Worm (Caenorhabditis elegans) whole organism, mixed stage, embryonic: ENCODE data around the gene F21F8.5.

ENCODE experiments used
- cnd-1 ChIP-seq: fragments of 200-800 bp; sonication (Bioruptor generic); optimal IDR thresholded peaks from 2 replicates; lab custom pipeline; 2018; ENCODE audit warnings: mild to moderate bottlenecking, missing genetic modification characterization, missing compliant biosample characterization
- drap-1 ChIP-seq: fragments of 200-800 bp; sonication (Bioruptor generic); optimal IDR thresholded peaks from 3 replicates; lab custom pipeline; 2018; ENCODE audit warnings: mild to moderate bottlenecking, missing genetic modification characterization, missing compliant biosample characterization
- elt-1 ChIP-seq: sonication (generic microtip); optimal IDR thresholded peaks from 2 replicates; lab custom pipeline; 2017; ENCODE audit warnings: missing genetic modification characterization, mild to moderate bottlenecking, missing compliant biosample characterization, antibody characterized with exemption, moderate library complexity, borderline replicate concordance; ENCODE audit not compliant: insufficient read depth
- lin-13 ChIP-seq: fragments of 150-350 bp; optimal IDR thresholded peaks from 2 replicates; lab custom pipeline; 2014; ENCODE audit warnings: missing biosample characterization, missing genetic modification characterization
- lsy-2 ChIP-seq: fragments of 150-350 bp; optimal IDR thresholded peaks from 2 replicates; lab custom pipeline; 2014; ENCODE audit warnings: missing biosample characterization, missing genetic modification characterization
- nhr-28 ChIP-seq: fragments of 150-350 bp; optimal IDR thresholded peaks from 2 replicates; lab custom pipeline; 2014; ENCODE audit warnings: missing biosample characterization, missing genetic modification characterization
- nhr-76 ChIP-seq: sonication (generic microtip); optimal IDR thresholded peaks from 2 replicates; lab custom pipeline; 2017; ENCODE audit warnings: missing biosample characterization, missing genetic modification characterization
- ztf-11 ChIP-seq: fragments of 150-350 bp; optimal IDR thresholded peaks from 2 replicates; lab custom pipeline; 2014; ENCODE audit warnings: missing biosample characterization, missing genetic modification characterization

DNA sequence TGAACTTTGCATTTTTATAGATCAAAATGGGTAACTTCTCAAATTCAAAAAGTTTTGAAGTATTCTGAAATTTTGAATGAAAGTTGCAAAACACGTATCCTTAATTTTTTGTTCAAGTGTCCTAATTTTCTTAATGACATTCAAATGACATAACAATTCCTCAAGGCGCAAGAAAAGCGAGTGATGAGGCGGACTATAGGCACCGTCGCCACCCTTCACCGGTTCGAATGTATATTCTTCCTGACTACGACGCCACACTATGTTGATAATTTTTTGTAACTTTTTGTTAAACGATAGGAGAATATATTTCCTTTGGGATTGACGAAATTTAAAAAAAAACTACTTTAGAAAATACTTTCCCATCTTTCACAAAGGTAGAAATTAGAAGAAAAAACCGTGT is 15.5 kb upstream of the F21F8.5 start:
- TF ChIP-seq elt-1, result no peak
- no peak for TF ChIP-seq nhr-76 (tag; lab: Kevin White, UChicago)
- TF ChIP-seq lin-13 (tag; lab: Kevin White, UChicago), result no peak
- no peak for TF ChIP-seq ztf-11 (tag; lab: Kevin White, UChicago)
- no peak for TF ChIP-seq lsy-2 (tag; lab: Kevin White, UChicago)
- TF ChIP-seq nhr-28, result no peak
- no peak for TF ChIP-seq cnd-1 (tag; lab: Kevin White, UChicago)
- no peak for TF ChIP-seq drap-1 (GFP tag; lab: Kevin White, UChicago)
